Worm (Caenorhabditis elegans): Measurements from ENCODE around the gene Y57E12AL.6.

ce11 chrV:7027055-7027454, 33.2 kb downstream of the Y57E12AL.6 start, which contains the start of gene F20A1.6:
- TF ChIP-seq ztf-16 (tag; optimal IDR thresholded peaks at IDR 0.05) (no peak), unc-86 (tag; optimal IDR thresholded peaks at IDR 0.05) (no peak), fkh-10 (GFP tag; optimal IDR thresholded peaks at IDR 0.05) (no peak), ama-1 (optimal IDR thresholded peaks at IDR 0.05) (no peak), tbx-2 (tag; optimal IDR thresholded peaks at IDR 0.05) (no peak), ceh-18 (tag; optimal IDR thresholded peaks at IDR 0.05) (no peak), sox-2 (GFP tag; IDR thresholded peaks at IDR 0.05) (no peak), tbx-7 (tag; optimal IDR thresholded peaks at IDR 0.05) (no peak), dve-1 (tag; optimal IDR thresholded peaks at IDR 0.05) (no peak), K09A11.1 (tag; optimal IDR thresholded peaks at IDR 0.05; ENCODE audit: insufficient read depth) (no peak)
